Worm (Caenorhabditis elegans) whole organism, L3 larva: ENCODE measurements around the gene F54F2.6.
A peak's percentile ranks its signal among the peaks of the same experiment; 100 is the strongest.

ENCODE experiments used
- R02D3.7 ChIP-seq: fragments of 150-350 bp; optimal IDR thresholded peaks from 2 replicates; lab custom pipeline; 2014; ENCODE audit warnings: missing biosample characterization, missing genetic modification characterization
- ZK546.5 ChIP-seq: sonication (generic microtip); optimal IDR thresholded peaks from 2 replicates; lab custom pipeline; 2017; ENCODE audit warnings: missing biosample characterization, missing genetic modification characterization
- aly-2 ChIP-seq: fragments of 150-350 bp; optimal IDR thresholded peaks from 2 replicates; lab custom pipeline; 2014; ENCODE audit warnings: missing biosample characterization, missing genetic modification characterization
- ama-1 ChIP-seq: fragments of 150-350 bp; optimal IDR thresholded peaks from 2 replicates; lab custom pipeline; 2018
- ceh-16 ChIP-seq: sonication (generic microtip); optimal IDR thresholded peaks from 2 replicates; lab custom pipeline; 2017; ENCODE audit warnings: missing biosample characterization, missing genetic modification characterization
- ceh-28 ChIP-seq: fragments of 150-350 bp; optimal IDR thresholded peaks from 2 replicates; lab custom pipeline; 2014; ENCODE audit warnings: missing biosample characterization, missing genetic modification reagents, missing genetic modification characterization
- ceh-82 ChIP-seq: fragments of 150-350 bp; optimal IDR thresholded peaks from 2 replicates; lab custom pipeline; 2014; ENCODE audit warnings: missing biosample characterization, missing genetic modification characterization
- ceh-9 ChIP-seq: sonication (generic microtip); optimal IDR thresholded peaks from 2 replicates; lab custom pipeline; 2018; ENCODE audit warnings: missing biosample characterization, missing genetic modification characterization
- daf-12 ChIP-seq: fragments of 150-350 bp; optimal IDR thresholded peaks from 2 replicates; lab custom pipeline; 2014; ENCODE audit warnings: missing biosample characterization, missing genetic modification reagents, missing genetic modification characterization
- egl-27 ChIP-seq: sonication (generic microtip); optimal IDR thresholded peaks from 4 replicates; lab custom pipeline; 2017; ENCODE audit warnings: missing biosample characterization, missing genetic modification reagents, missing genetic modification characterization
- egl-5 ChIP-seq: fragments of 150-350 bp; optimal IDR thresholded peaks from 2 replicates; lab custom pipeline; 2017; ENCODE audit warnings: missing biosample characterization, missing genetic modification reagents, missing genetic modification characterization, inconsistent platforms
- elt-1 ChIP-seq: fragments of 150-350 bp; optimal IDR thresholded peaks from 2 replicates; lab custom pipeline; 2014; ENCODE audit warnings: missing biosample characterization, missing genetic modification characterization
- elt-2 ChIP-seq: sonication (generic microtip); optimal IDR thresholded peaks from 2 replicates; lab custom pipeline; 2016; ENCODE audit warnings: missing genetic modification reagents, mild to moderate bottlenecking, missing genetic modification characterization, missing compliant biosample characterization
- elt-3 ChIP-seq, 3 experiments: fragments of 150-350 bp in 1 of 3; sonication (generic microtip) in 2 of 3; optimal IDR thresholded peaks; 2 replicates in 2 of 3; 4 replicates in 1 of 3; lab custom pipeline; 2014 to 2017; ENCODE audit warnings: missing biosample characterization in 3 of 3, missing genetic modification characterization in 3 of 3
- eor-1 ChIP-seq, 2 experiments: fragments of 150-350 bp; optimal IDR thresholded peaks; 2 replicates each; lab custom pipeline; 2014 to 2018; ENCODE audit warnings: missing biosample characterization in 2 of 2, missing genetic modification characterization in 2 of 2
- fkh-10 ChIP-seq: sonication (generic microtip); optimal IDR thresholded peaks from 2 replicates; lab custom pipeline; 2017; ENCODE audit warnings: missing biosample characterization, missing genetic modification reagents, missing genetic modification characterization
- fkh-2 ChIP-seq: fragments of 150-350 bp; optimal IDR thresholded peaks from 2 replicates; lab custom pipeline; 2014; ENCODE audit warnings: missing biosample characterization, missing genetic modification reagents, missing genetic modification characterization
- fos-1 ChIP-seq: fragments of 150-350 bp; optimal IDR thresholded peaks from 2 replicates; lab custom pipeline; 2014; ENCODE audit warnings: missing biosample characterization, missing genetic modification characterization
- hmg-11 ChIP-seq: sonication (generic microtip); optimal IDR thresholded peaks from 2 replicates; lab custom pipeline; 2016; ENCODE audit warnings: missing genetic modification characterization, missing compliant biosample characterization
- jun-1 ChIP-seq: fragments of 150-350 bp; optimal IDR thresholded peaks from 2 replicates; lab custom pipeline; 2014; ENCODE audit warnings: missing biosample characterization, missing genetic modification reagents, missing genetic modification characterization
- lin-15B ChIP-seq: fragments of 150-350 bp; optimal IDR thresholded peaks from 2 replicates; lab custom pipeline; 2014; ENCODE audit warnings: missing biosample characterization, missing genetic modification characterization
- lin-39 ChIP-seq: fragments of 150-350 bp; optimal IDR thresholded peaks from 2 replicates; lab custom pipeline; 2018; ENCODE audit warnings: missing biosample characterization, missing genetic modification reagents, missing genetic modification characterization
- lsy-12 ChIP-seq: sonication (generic microtip); optimal IDR thresholded peaks from 2 replicates; lab custom pipeline; 2016; ENCODE audit warnings: mild to moderate bottlenecking, missing genetic modification characterization, missing compliant biosample characterization
- mdl-1 ChIP-seq: fragments of 150-350 bp; optimal IDR thresholded peaks from 2 replicates; lab custom pipeline; 2014; ENCODE audit warnings: missing biosample characterization, missing genetic modification characterization
- mml-1 ChIP-seq: fragments of 150-350 bp; sonication (generic microtip); optimal IDR thresholded peaks from 3 replicates; lab custom pipeline; 2014; ENCODE audit warnings: missing biosample characterization, missing genetic modification characterization
- nfya-1 ChIP-seq: sonication (generic microtip); optimal IDR thresholded peaks from 2 replicates; lab custom pipeline; 2017; ENCODE audit warnings: missing genetic modification characterization, mild to moderate bottlenecking, missing compliant biosample characterization, antibody characterized with exemption, moderate library complexity; ENCODE audit not compliant: insufficient read depth
- nhr-11 ChIP-seq: fragments of 150-350 bp; optimal IDR thresholded peaks from 2 replicates; lab custom pipeline; 2014; ENCODE audit warnings: missing biosample characterization, missing genetic modification characterization
- nhr-12 ChIP-seq: fragments of 150-350 bp; optimal IDR thresholded peaks from 2 replicates; lab custom pipeline; 2014; ENCODE audit warnings: missing biosample characterization, missing genetic modification characterization
- nhr-23 ChIP-seq: fragments of 150-350 bp; optimal IDR thresholded peaks from 2 replicates; lab custom pipeline; 2014; ENCODE audit warnings: missing biosample characterization, missing genetic modification reagents, missing genetic modification characterization
- nhr-237 ChIP-seq: fragments of 150-350 bp; optimal IDR thresholded peaks from 2 replicates; lab custom pipeline; 2014; ENCODE audit warnings: missing biosample characterization, missing genetic modification characterization
- nhr-25 ChIP-seq: sonication (generic microtip); optimal IDR thresholded peaks from 2 replicates; lab custom pipeline; 2017; ENCODE audit warnings: missing biosample characterization, missing genetic modification characterization
- nhr-28 ChIP-seq: fragments of 150-350 bp; optimal IDR thresholded peaks from 2 replicates; lab custom pipeline; 2014; ENCODE audit warnings: missing biosample characterization, missing genetic modification characterization
- nhr-43 ChIP-seq: sonication (generic microtip); optimal IDR thresholded peaks from 2 replicates; lab custom pipeline; 2016; ENCODE audit warnings: mild to moderate bottlenecking, missing genetic modification characterization, missing compliant biosample characterization; ENCODE audit not compliant: poor library complexity, severe bottlenecking
- nhr-67 ChIP-seq: fragments of 150-350 bp; optimal IDR thresholded peaks from 2 replicates; lab custom pipeline; 2014; ENCODE audit warnings: missing biosample characterization, missing genetic modification characterization
- nhr-76 ChIP-seq: fragments of 150-350 bp; sonication (generic microtip); optimal IDR thresholded peaks from 5 replicates; lab custom pipeline; 2014; ENCODE audit warnings: missing biosample characterization, missing genetic modification characterization
- nhr-77 ChIP-seq: fragments of 150-350 bp; optimal IDR thresholded peaks from 2 replicates; lab custom pipeline; 2014; ENCODE audit warnings: missing biosample characterization, missing genetic modification characterization
- pha-4 ChIP-seq: fragments of 150-350 bp; optimal IDR thresholded peaks from 2 replicates; lab custom pipeline; 2014; ENCODE audit warnings: missing biosample characterization, missing genetic modification reagents, missing genetic modification characterization
- pqm-1 ChIP-seq: fragments of 150-350 bp; optimal IDR thresholded peaks from 2 replicates; lab custom pipeline; 2017; ENCODE audit warnings: missing biosample characterization, missing genetic modification characterization, inconsistent platforms
- sea-2 ChIP-seq: fragments of 150-350 bp; sonication (generic microtip); optimal IDR thresholded peaks from 4 replicates; lab custom pipeline; 2014; ENCODE audit warnings: missing biosample characterization, missing genetic modification reagents, missing genetic modification characterization
- skn-1 ChIP-seq: fragments of 150-350 bp; optimal IDR thresholded peaks from 2 replicates; lab custom pipeline; 2014; ENCODE audit warnings: missing biosample characterization, missing genetic modification characterization
- snpc-4 ChIP-seq: fragments of 150-350 bp; optimal IDR thresholded peaks from 2 replicates; lab custom pipeline; 2014; ENCODE audit warnings: missing biosample characterization, missing genetic modification characterization
- tbx-2 ChIP-seq: sonication (generic microtip); optimal IDR thresholded peaks from 2 replicates; lab custom pipeline; 2016; ENCODE audit warnings: mild to moderate bottlenecking, missing genetic modification characterization, missing compliant biosample characterization
- unc-39 ChIP-seq: sonication (generic microtip); optimal IDR thresholded peaks from 4 replicates; lab custom pipeline; 2017; ENCODE audit warnings: missing biosample characterization, missing genetic modification characterization
- unc-62 ChIP-seq: fragments of 150-350 bp; sonication (generic microtip); optimal IDR thresholded peaks from 4 replicates; lab custom pipeline; 2014; ENCODE audit warnings: missing biosample characterization, missing genetic modification reagents, missing genetic modification characterization
- zag-1 ChIP-seq: fragments of 150-350 bp; optimal IDR thresholded peaks from 2 replicates; lab custom pipeline; 2014; ENCODE audit warnings: missing biosample characterization, missing genetic modification characterization
- ztf-11 ChIP-seq: fragments of 150-350 bp; optimal IDR thresholded peaks from 2 replicates; lab custom pipeline; 2014; ENCODE audit warnings: missing biosample characterization, missing genetic modification characterization
- ztf-4 ChIP-seq: fragments of 150-350 bp; optimal IDR thresholded peaks from 2 replicates; lab custom pipeline; 2014; ENCODE audit warnings: missing biosample characterization, missing genetic modification characterization

F54F2.6 gene

DNA sequence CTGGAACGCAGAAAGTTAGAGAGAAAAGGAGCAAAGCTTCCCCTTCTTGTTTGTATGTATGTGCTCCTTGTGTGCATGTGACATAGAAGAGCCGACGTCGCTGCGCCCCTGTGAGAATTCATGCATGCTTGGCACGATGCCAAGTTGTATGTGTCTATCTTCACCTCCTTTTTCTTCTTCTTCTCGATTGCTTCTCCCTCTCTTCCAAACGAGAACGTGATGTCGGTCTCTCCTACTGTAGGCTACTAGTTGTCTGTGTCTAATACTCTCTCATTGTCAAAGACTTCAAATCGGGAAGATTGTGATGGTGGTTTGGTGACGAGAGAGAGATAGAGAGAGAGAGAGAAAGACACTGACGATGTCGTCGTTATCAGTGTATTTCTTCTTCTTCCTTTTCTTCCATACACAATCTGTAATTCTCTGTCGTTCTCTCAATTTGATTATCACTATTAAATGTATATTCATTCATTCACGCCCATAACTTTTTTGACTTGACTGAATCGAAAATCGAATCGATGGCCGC, 3.2 kb downstream of the F54F2.6 start (continued):
- TF ChIP-seq fkh-2 (tag; lab: Kevin White, UChicago) = no peak
- TF ChIP-seq snpc-4 (tag; lab: Kevin White, UChicago) = peak; percentile 75
- no peak for TF ChIP-seq daf-12 (tag; lab: Kevin White, UChicago)
- no peak for TF ChIP-seq ceh-16
- TF ChIP-seq ama-1 (lab: Kevin White, UChicago) = no peak
- no peak for TF ChIP-seq zag-1 (tag; lab: Kevin White, UChicago)
- peak; percentile 5 for TF ChIP-seq nhr-11 (tag; lab: Kevin White, UChicago)
- peak; percentile 83 for TF ChIP-seq ceh-28 (tag; lab: Kevin White, UChicago)
- peak; percentile 34 for TF ChIP-seq egl-5 (tag; lab: Kevin White, UChicago)
- no peak for TF ChIP-seq aly-2 (tag; lab: Kevin White, UChicago)

DNA sequence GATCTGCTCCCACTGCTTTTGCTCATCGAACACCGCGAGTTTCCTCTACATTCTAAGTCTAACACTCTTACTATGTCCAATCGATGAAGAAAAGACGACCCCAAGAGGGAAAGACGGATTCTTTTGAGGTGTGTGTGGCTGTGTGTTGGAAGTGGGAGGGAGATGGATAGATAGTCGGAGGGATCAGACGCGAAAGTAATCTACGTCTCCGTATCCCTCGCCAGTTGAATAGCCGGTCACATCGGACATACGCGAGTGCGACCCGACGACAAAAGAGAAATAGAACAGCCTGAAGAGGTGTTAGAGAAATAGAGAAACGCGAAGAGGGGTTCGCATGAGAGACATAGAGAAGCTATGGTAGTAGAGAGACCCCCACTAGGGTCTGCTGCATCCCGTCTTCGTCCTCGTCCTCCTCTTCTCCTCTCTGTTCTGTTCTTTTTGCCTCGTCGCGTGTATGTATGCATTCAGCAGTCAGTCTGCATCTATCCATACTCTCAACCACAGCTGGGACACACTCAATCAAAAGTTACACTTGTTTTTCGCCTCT, 4.8 kb downstream of the F54F2.6 start:
- TF ChIP-seq lin-39 (tag; lab: Kevin White, UChicago) = peak; percentile 93
- TF ChIP-seq nhr-237 (tag; lab: Kevin White, UChicago) = no peak
- TF ChIP-seq nhr-23 (tag; lab: Kevin White, UChicago) = peak; percentile 99
- peak; percentile 94 for TF ChIP-seq lsy-12 (tag; lab: Kevin White, UChicago)
- TF ChIP-seq ZK546.5 (tag; lab: Kevin White, UChicago) = no peak
- peak; percentile 93 for TF ChIP-seq tbx-2
- peak; percentile 100 for TF ChIP-seq hmg-11 (tag; lab: Kevin White, UChicago)
- peak; percentile 93 for TF ChIP-seq nhr-11 (tag; lab: Kevin White, UChicago)
- TF ChIP-seq snpc-4 (tag; lab: Kevin White, UChicago) = peak; percentile 97
- no peak for TF ChIP-seq nhr-28 (tag; lab: Kevin White, UChicago)
- no peak for TF ChIP-seq nhr-67 (tag; lab: Kevin White, UChicago)
- no peak for TF ChIP-seq mml-1 (tag; lab: Kevin White, UChicago)
- no peak for TF ChIP-seq nhr-12 (tag; lab: Kevin White, UChicago)
- TF ChIP-seq egl-27 = peak; percentile 88
- TF ChIP-seq egl-5 (tag; lab: Kevin White, UChicago) = peak; percentile 68
- TF ChIP-seq unc-62 (GFP tag; lab: Kevin White, UChicago) = peak; percentile 95
- TF ChIP-seq skn-1 = peak; percentile 54
- peak; percentile 2 for TF ChIP-seq nhr-76
- TF ChIP-seq pqm-1 (tag; lab: Kevin White, UChicago) = peak; percentile 85
- TF ChIP-seq sea-2 (GFP tag; lab: Kevin White, UChicago) = peak; percentile 94
- TF ChIP-seq aly-2 (tag; lab: Kevin White, UChicago) = no peak
- TF ChIP-seq nhr-25 = peak; percentile 98
- no peak for TF ChIP-seq ztf-11 (tag; lab: Kevin White, UChicago)
- TF ChIP-seq ceh-28 (tag; lab: Kevin White, UChicago) = peak; percentile 95
- no peak for TF ChIP-seq ceh-16
- peak; percentile 96 for TF ChIP-seq jun-1 (tag; lab: Kevin White, UChicago)
- peak; percentile 87 for TF ChIP-seq zag-1 (tag; lab: Kevin White, UChicago)
- peak; percentile 90 for TF ChIP-seq pha-4 (tag; lab: Kevin White, UChicago)
- TF ChIP-seq elt-3 (tag; optimal IDR thresholded peaks at IDR 0.05; lab: Kevin White, UChicago) = peak in 1 of 3 experiments; percentile 36
- peak; percentile 78 for TF ChIP-seq ztf-4 (tag; lab: Kevin White, UChicago)
- no peak for TF ChIP-seq fkh-2 (tag; lab: Kevin White, UChicago)
- peak; percentile 20 for TF ChIP-seq unc-39 (tag; lab: Kevin White, UChicago)
- peak; percentile 83 for TF ChIP-seq elt-1 (tag; lab: Kevin White, UChicago)
- peak; percentile 71 for TF ChIP-seq lin-15B
- peak; percentile 97 for TF ChIP-seq nhr-43 (tag; lab: Kevin White, UChicago)
- peak; percentile 83 for TF ChIP-seq R02D3.7
- TF ChIP-seq nhr-77 = peak; percentile 60
- TF ChIP-seq mdl-1 (tag; lab: Kevin White, UChicago) = peak; percentile 96
- TF ChIP-seq fos-1 (tag; lab: Kevin White, UChicago) = peak; percentile 53
- peak; percentile 63 for TF ChIP-seq daf-12 (tag; lab: Kevin White, UChicago)
- TF ChIP-seq elt-2 (tag; lab: Kevin White, UChicago) = peak; percentile 66
- peak; percentile 95 for TF ChIP-seq fkh-10
- TF ChIP-seq nfya-1 (tag; lab: Kevin White, UChicago) = peak; percentile 97
- TF ChIP-seq ceh-9 (tag; lab: Kevin White, UChicago) = peak; percentile 53
- peak; percentile 91 for TF ChIP-seq ceh-82 (tag; lab: Kevin White, UChicago)
- peak; percentile 60 for TF ChIP-seq ama-1 (lab: Kevin White, UChicago)
- peak in 1 of 2 experiments; percentile 41 for TF ChIP-seq eor-1 (tag; optimal IDR thresholded peaks at IDR 0.05; lab: Kevin White, UChicago)
- TF ChIP-seq, all 47 proteins: peak for 37
